Worm (Caenorhabditis elegans) whole organism, dauer: ENCODE data around the gene W03B1.9.

Source experiments
- unc-62 ChIP-seq: sonication (generic microtip); optimal IDR thresholded peaks from 2 replicates; lab custom pipeline; 2017; ENCODE audit warnings: missing biosample characterization, missing genetic modification reagents, missing genetic modification characterization

W03B1.9 gene

ce11 chrIV:4316813-4317408 is 39.9 kb downstream of the W03B1.9 start, which contains the start of gene Y24D9B.1:
Gene Y24D9B.1 (plus strand): TSS chrIV:4317358.
- TF ChIP-seq unc-62 (GFP tag; lab: Kevin White, UChicago), result no peak

- TF ChIP-seq unc-62 (GFP tag; lab: Kevin White, UChicago), result no peak
Measured at ce11 chrIV:4307227-4307946, 49.4 kb downstream of the W03B1.9 start, which contains the start of gene set-9. Gene set-9 (plus strand): TSS chrIV:4307896.

- TF ChIP-seq unc-62 (GFP tag; lab: Kevin White, UChicago), result no peak
Measured at ce11 chrIV:4306317-4306716, 50.5 kb downstream of the W03B1.9 start.
